Worm (Caenorhabditis elegans) whole organism, young adult: ENCODE data around the gene R160.10.

Experiments
- F37B4.10 ChIP-seq: fragments of 200-800 bp; sonication (Bioruptor generic); IDR thresholded peaks from 2 replicates; pipeline ENCODE4 v1.3.6; 2022; ENCODE audit warnings: missing genetic modification characterization, missing compliant biosample characterization
- K12H6.12 ChIP-seq: fragments of 200-800 bp; sonication (Bioruptor generic); optimal IDR thresholded peaks from 2 replicates; lab custom pipeline; 2018; ENCODE audit warnings: mild to moderate bottlenecking, missing genetic modification characterization, missing compliant biosample characterization
- Y53F4B.3 ChIP-seq: fragments of 200-800 bp; sonication (Bioruptor generic); IDR thresholded peaks from 2 replicates; pipeline ENCODE4 v1.3.6; 2022; ENCODE audit warnings: missing genetic modification reagents, missing genetic modification characterization, missing compliant biosample characterization
- hlh-12 ChIP-seq: sonication (generic microtip); optimal IDR thresholded peaks from 2 replicates; lab custom pipeline; 2016; ENCODE audit warnings: missing genetic modification characterization, missing compliant biosample characterization
- hrde-1 ChIP-seq: sonication (generic microtip); optimal IDR thresholded peaks from 2 replicates; lab custom pipeline; 2016; ENCODE audit warnings: missing genetic modification characterization, mild to moderate bottlenecking, missing compliant biosample characterization, moderate library complexity, missing genotype, missing genetic modification reagents, borderline replicate concordance
- lin-35 ChIP-seq, 3 experiments: fragments of 150-350 bp in 2 of 3; sonication (generic microtip) in 1 of 3; optimal IDR thresholded peaks; 2 replicates each; lab custom pipeline; 2014 to 2018; ENCODE audit warnings: missing biosample characterization in 3 of 3, missing genetic modification characterization in 3 of 3, missing genetic modification reagents in 3 of 3
- pha-4 ChIP-seq: fragments of 150-350 bp; sonication (generic microtip); optimal IDR thresholded peaks from 2 replicates; lab custom pipeline; 2014; ENCODE audit warnings: missing biosample characterization, missing genetic modification reagents, missing genetic modification characterization
- sptf-2 ChIP-seq: fragments of 200-800 bp; sonication (Bioruptor generic); optimal IDR thresholded peaks from 2 replicates; lab custom pipeline; 2018; ENCODE audit warnings: mild to moderate bottlenecking, missing genetic modification characterization, missing compliant biosample characterization
- xnd-1 ChIP-seq: sonication (generic microtip); optimal IDR thresholded peaks from 2 replicates; lab custom pipeline; 2016; ENCODE audit warnings: missing genotype, missing genetic modification reagents, missing genetic modification characterization, missing compliant biosample characterization
- ztf-26 ChIP-seq: sonication (generic microtip); optimal IDR thresholded peaks from 2 replicates; lab custom pipeline; 2017; ENCODE audit warnings: missing genetic modification characterization, missing compliant biosample characterization

DNA sequence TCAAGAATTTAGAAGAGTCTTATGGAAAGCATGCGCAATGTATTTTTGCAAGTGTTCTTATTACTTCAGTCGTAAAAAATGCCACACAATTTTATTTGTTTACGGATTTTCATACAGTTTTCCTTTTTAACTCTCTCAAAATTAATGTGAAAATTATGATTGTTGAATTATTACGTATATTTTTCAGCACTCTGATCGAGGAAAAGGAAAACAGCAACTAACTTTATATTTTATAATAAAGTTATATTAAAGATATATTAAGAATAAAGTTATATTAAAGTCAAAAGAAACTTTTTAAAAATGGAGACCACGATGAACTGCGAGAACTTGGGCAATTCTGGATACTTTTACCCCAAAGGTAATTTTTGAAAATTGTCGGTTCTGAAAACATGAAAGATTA is 17.1 kb downstream of the R160.10 start, which contains the start of gene F14H12.2:
- TF ChIP-seq hlh-12 (tag; lab: Kevin White, UChicago), result no peak
- TF ChIP-seq F37B4.10 (GFP tag; lab: Robert Waterston, UW), result no peak
- TF ChIP-seq K12H6.12 (tag; lab: Kevin White, UChicago), result no peak
- TF ChIP-seq xnd-1 (tag; lab: Kevin White, UChicago), result no peak
- no peak for TF ChIP-seq lin-35 (GFP tag; optimal IDR thresholded peaks at IDR 0.05; lab: Kevin White, UChicago)
- no peak for TF ChIP-seq Y53F4B.3 (GFP tag; lab: Robert Waterston, UW)
- no peak for TF ChIP-seq pha-4 (tag; lab: Kevin White, UChicago)
- TF ChIP-seq sptf-2 (GFP tag; lab: Kevin White, UChicago), result no peak
- no peak for TF ChIP-seq hrde-1 (tag; lab: Kevin White, UChicago)
- TF ChIP-seq ztf-26, result no peak
